Worm (Caenorhabditis elegans) whole organism, L4 larva: Measurements from ENCODE around the gene col-33.

Experiments
- F44E2.7 ChIP-seq: fragments of 200-800 bp; sonication (Bioruptor generic); IDR thresholded peaks from 2 replicates; pipeline ENCODE4 v2.1.2; 2022; ENCODE audit warnings: missing genetic modification characterization, missing compliant biosample characterization
- T26A8.4 ChIP-seq: fragments of 200-800 bp; sonication (Bioruptor generic); IDR thresholded peaks from 2 replicates; pipeline ENCODE4 v1.3.6; 2022; ENCODE audit warnings: missing genetic modification characterization, missing compliant biosample characterization
- Y5F2A.4 ChIP-seq: fragments of 200-800 bp; sonication (Bioruptor generic); optimal IDR thresholded peaks from 2 replicates; lab custom pipeline; 2018; ENCODE audit warnings: mild to moderate bottlenecking, missing genetic modification characterization, missing compliant biosample characterization
- ZK337.2 ChIP-seq: fragments of 200-800 bp; sonication (Bioruptor generic); IDR thresholded peaks from 2 replicates; pipeline ENCODE4 v1.3.6; 2022; ENCODE audit warnings: missing genetic modification reagents, missing genetic modification characterization, missing compliant biosample characterization
- attf-4 ChIP-seq: sonication (generic microtip); optimal IDR thresholded peaks from 3 replicates; lab custom pipeline; 2017; ENCODE audit warnings: missing biosample characterization, missing genetic modification characterization
- ceh-20 ChIP-seq: fragments of 200-800 bp; sonication (Bioruptor generic); IDR thresholded peaks from 2 replicates; pipeline ENCODE4 v1.3.6; 2022; ENCODE audit warnings: missing genetic modification reagents, missing genetic modification characterization, missing compliant biosample characterization
- ceh-32 ChIP-seq: sonication (generic microtip); optimal IDR thresholded peaks from 2 replicates; lab custom pipeline; 2016; ENCODE audit warnings: mild to moderate bottlenecking, missing genetic modification characterization, missing compliant biosample characterization; ENCODE audit not compliant: poor library complexity
- ceh-62 ChIP-seq: sonication (generic microtip); optimal IDR thresholded peaks from 2 replicates; lab custom pipeline; 2017; ENCODE audit warnings: missing biosample characterization, missing genetic modification characterization
- daf-16 ChIP-seq, 3 experiments: sonication (generic microtip); optimal IDR thresholded peaks; 2 replicates each; lab custom pipeline; 2016 to 2017; ENCODE audit warnings: missing genetic modification characterization in 3 of 3, missing genetic modification reagents in 3 of 3, mild to moderate bottlenecking in 2 of 3, missing compliant biosample characterization in 2 of 3, missing biosample characterization in 1 of 3, moderate library complexity in 1 of 3
- dmd-9 ChIP-seq: fragments of 200-800 bp; sonication (Bioruptor generic); IDR thresholded peaks from 2 replicates; pipeline ENCODE4 v1.3.6; 2022; ENCODE audit warnings: missing genetic modification reagents, missing genetic modification characterization, missing compliant biosample characterization
- dpl-1 ChIP-seq: fragments of 150-350 bp; optimal IDR thresholded peaks from 2 replicates; lab custom pipeline; 2014; ENCODE audit warnings: missing biosample characterization, missing genetic modification reagents, missing genetic modification characterization
- duxl-1 ChIP-seq: sonication (generic microtip); optimal IDR thresholded peaks from 2 replicates; lab custom pipeline; 2016; ENCODE audit warnings: mild to moderate bottlenecking, missing genetic modification characterization, moderate library complexity, missing compliant biosample characterization; ENCODE audit not compliant: poor library complexity
- dve-1 ChIP-seq: sonication (generic microtip); optimal IDR thresholded peaks from 2 replicates; lab custom pipeline; 2017; ENCODE audit warnings: antibody characterized with exemption, mild to moderate bottlenecking, missing genetic modification characterization, missing compliant biosample characterization; ENCODE audit not compliant: insufficient read depth
- egl-27 ChIP-seq: sonication (generic microtip); optimal IDR thresholded peaks from 3 replicates; lab custom pipeline; 2017; ENCODE audit warnings: missing biosample characterization, missing genetic modification reagents, missing genetic modification characterization
- fkh-10 ChIP-seq: fragments of 150-350 bp; optimal IDR thresholded peaks from 2 replicates; lab custom pipeline; 2014; ENCODE audit warnings: missing biosample characterization, missing genetic modification reagents, missing genetic modification characterization
- hlh-11 ChIP-seq: fragments of 200-800 bp; sonication (Bioruptor generic); optimal IDR thresholded peaks from 2 replicates; lab custom pipeline; 2018; ENCODE audit warnings: mild to moderate bottlenecking, missing genetic modification characterization, missing compliant biosample characterization
- hlh-30 ChIP-seq: sonication (generic microtip); optimal IDR thresholded peaks from 2 replicates; lab custom pipeline; 2017; ENCODE audit warnings: antibody characterized with exemption, mild to moderate bottlenecking, missing genetic modification characterization, missing compliant biosample characterization; ENCODE audit not compliant: insufficient read depth
- lim-7 ChIP-seq: fragments of 200-800 bp; sonication (Bioruptor generic); IDR thresholded peaks from 2 replicates; pipeline ENCODE4 v1.3.6; 2022; ENCODE audit warnings: missing genetic modification characterization, missing compliant biosample characterization
- lin-13 ChIP-seq: fragments of 150-350 bp; optimal IDR thresholded peaks from 2 replicates; lab custom pipeline; 2014; ENCODE audit warnings: missing biosample characterization, missing genetic modification reagents, missing genetic modification characterization
- lin-29 ChIP-seq: fragments of 200-800 bp; sonication (Bioruptor generic); IDR thresholded peaks from 2 replicates; pipeline ENCODE4 v1.3.6; 2022; ENCODE audit warnings: missing genetic modification reagents, missing genetic modification characterization, missing compliant biosample characterization
- lin-38 ChIP-seq: fragments of 200-800 bp; sonication (Bioruptor generic); IDR thresholded peaks from 2 replicates; pipeline ENCODE4 v1.3.6; 2022; ENCODE audit warnings: missing genetic modification reagents, missing genetic modification characterization, missing compliant biosample characterization
- lin-39 ChIP-seq: fragments of 150-350 bp; optimal IDR thresholded peaks from 2 replicates; lab custom pipeline; 2014; ENCODE audit warnings: missing biosample characterization, missing genetic modification reagents, missing genetic modification characterization
- lir-3 ChIP-seq: sonication (generic microtip); optimal IDR thresholded peaks from 2 replicates; lab custom pipeline; 2016; ENCODE audit warnings: mild to moderate bottlenecking, missing genetic modification characterization, missing compliant biosample characterization
- lsy-2 ChIP-seq, 2 experiments: fragments of 150-350 bp in 1 of 2; sonication (generic microtip) in 1 of 2; optimal IDR thresholded peaks; 2 replicates each; lab custom pipeline; 2014 to 2017; ENCODE audit warnings: missing biosample characterization in 2 of 2, missing genetic modification characterization in 2 of 2
- madf-5 ChIP-seq, 2 experiments: fragments of 200-800 bp; sonication (Bioruptor generic); IDR thresholded peaks; 2 replicates each; pipeline ENCODE4 v1.3.6; 2022; ENCODE audit warnings: missing compliant biosample characterization in 2 of 2, missing genetic modification characterization in 2 of 2
- mdl-1 ChIP-seq, 2 experiments: fragments of 150-350 bp in 1 of 2; sonication (generic microtip) in 1 of 2; optimal IDR thresholded peaks; 2 replicates each; lab custom pipeline; 2014 to 2017; ENCODE audit warnings: missing biosample characterization in 2 of 2, missing genetic modification characterization in 2 of 2
- mdt-29 ChIP-seq: fragments of 200-800 bp; sonication (Bioruptor generic); IDR thresholded peaks from 2 replicates; pipeline ENCODE4 v1.3.6; 2022; ENCODE audit warnings: missing genetic modification reagents, missing genetic modification characterization, missing compliant biosample characterization
- mes-2 ChIP-seq: sonication (generic microtip); optimal IDR thresholded peaks from 2 replicates; lab custom pipeline; 2016; ENCODE audit warnings: missing genotype, mild to moderate bottlenecking, missing genetic modification characterization, missing compliant biosample characterization; ENCODE audit not compliant: poor library complexity, severe bottlenecking
- mxl-2 ChIP-seq: fragments of 200-800 bp; sonication (Bioruptor generic); conservative IDR thresholded peaks from 2 replicates; pipeline ENCODE4 v1.3.6; 2022; ENCODE audit warnings: missing genetic modification reagents, missing genetic modification characterization, missing compliant biosample characterization
- nhr-10 ChIP-seq: fragments of 150-350 bp; optimal IDR thresholded peaks from 2 replicates; lab custom pipeline; 2014; ENCODE audit warnings: missing biosample characterization, missing genetic modification characterization
- nhr-11 ChIP-seq: fragments of 150-350 bp; optimal IDR thresholded peaks from 2 replicates; lab custom pipeline; 2014; ENCODE audit warnings: missing biosample characterization, missing genetic modification characterization
- nhr-25 ChIP-seq: sonication (generic microtip); optimal IDR thresholded peaks from 2 replicates; lab custom pipeline; 2017; ENCODE audit warnings: missing genetic modification characterization, mild to moderate bottlenecking, missing compliant biosample characterization, antibody characterized with exemption, moderate library complexity, borderline replicate concordance; ENCODE audit not compliant: insufficient read depth
- nhr-28 ChIP-seq: fragments of 150-350 bp; optimal IDR thresholded peaks from 2 replicates; lab custom pipeline; 2014; ENCODE audit warnings: missing biosample characterization, missing genetic modification characterization
- nhr-41 ChIP-seq: fragments of 200-800 bp; sonication (Bioruptor generic); IDR thresholded peaks from 2 replicates; pipeline ENCODE4 v1.3.6; 2022; ENCODE audit warnings: missing genetic modification reagents, missing genetic modification characterization, missing compliant biosample characterization
- nhr-76 ChIP-seq: fragments of 150-350 bp; optimal IDR thresholded peaks from 2 replicates; lab custom pipeline; 2014; ENCODE audit warnings: missing biosample characterization, missing genetic modification characterization
- nhr-77 ChIP-seq: fragments of 150-350 bp; optimal IDR thresholded peaks from 2 replicates; lab custom pipeline; 2014; ENCODE audit warnings: missing biosample characterization, missing genetic modification characterization
- pqm-1 ChIP-seq: sonication (generic microtip); optimal IDR thresholded peaks from 2 replicates; lab custom pipeline; 2017; ENCODE audit warnings: missing biosample characterization, missing genetic modification characterization
- rbr-2 ChIP-seq: sonication (generic microtip); optimal IDR thresholded peaks from 2 replicates; lab custom pipeline; 2016; ENCODE audit warnings: missing genotype, missing genetic modification characterization, missing compliant biosample characterization
- sdz-12 ChIP-seq: fragments of 200-800 bp; sonication (Bioruptor generic); optimal IDR thresholded peaks from 2 replicates; lab custom pipeline; 2018; ENCODE audit warnings: mild to moderate bottlenecking, missing genetic modification characterization, missing compliant biosample characterization
- skn-1 ChIP-seq: fragments of 150-350 bp; optimal IDR thresholded peaks from 2 replicates; lab custom pipeline; 2014; ENCODE audit warnings: missing biosample characterization, missing genetic modification characterization
- tag-97 ChIP-seq: fragments of 200-800 bp; sonication (Bioruptor generic); IDR thresholded peaks from 2 replicates; pipeline ENCODE4 v1.3.6; 2022; ENCODE audit warnings: missing genetic modification characterization, missing compliant biosample characterization
- unc-62 ChIP-seq, 3 experiments: fragments of 150-350 bp in 1 of 3; sonication (generic microtip); optimal IDR thresholded peaks in 2 of 3; peaks in 1 of 3; 1 replicate in 1 of 3; 2 replicates in 2 of 3; lab custom pipeline; 2014 to 2017; ENCODE audit warnings: missing biosample characterization in 3 of 3, missing genetic modification characterization in 3 of 3, missing genetic modification reagents in 3 of 3, missing genotype in 1 of 3
- vab-7 ChIP-seq: fragments of 200-800 bp; sonication (Bioruptor generic); IDR thresholded peaks from 2 replicates; pipeline ENCODE4 v1.3.6; 2022; ENCODE audit warnings: missing genetic modification reagents, missing genetic modification characterization, missing compliant biosample characterization
- zag-1 ChIP-seq: fragments of 150-350 bp; optimal IDR thresholded peaks from 2 replicates; lab custom pipeline; 2014; ENCODE audit warnings: missing biosample characterization, missing genetic modification characterization
- zfp-2 ChIP-seq: sonication (generic microtip); optimal IDR thresholded peaks from 2 replicates; lab custom pipeline; 2016; ENCODE audit warnings: mild to moderate bottlenecking, missing genetic modification characterization, missing compliant biosample characterization
- zfp-3 ChIP-seq: fragments of 200-800 bp; sonication (Bioruptor generic); conservative IDR thresholded peaks from 2 replicates; pipeline ENCODE4 v1.3.6; 2022; ENCODE audit warnings: missing genetic modification reagents, missing genetic modification characterization, missing compliant biosample characterization
- ztf-11 ChIP-seq: fragments of 150-350 bp; optimal IDR thresholded peaks from 2 replicates; lab custom pipeline; 2014; ENCODE audit warnings: missing biosample characterization, missing genetic modification characterization
- ztf-7 ChIP-seq: fragments of 150-350 bp; optimal IDR thresholded peaks from 2 replicates; lab custom pipeline; 2014; ENCODE audit warnings: missing biosample characterization, missing genetic modification characterization

The col-33 gene

DNA sequence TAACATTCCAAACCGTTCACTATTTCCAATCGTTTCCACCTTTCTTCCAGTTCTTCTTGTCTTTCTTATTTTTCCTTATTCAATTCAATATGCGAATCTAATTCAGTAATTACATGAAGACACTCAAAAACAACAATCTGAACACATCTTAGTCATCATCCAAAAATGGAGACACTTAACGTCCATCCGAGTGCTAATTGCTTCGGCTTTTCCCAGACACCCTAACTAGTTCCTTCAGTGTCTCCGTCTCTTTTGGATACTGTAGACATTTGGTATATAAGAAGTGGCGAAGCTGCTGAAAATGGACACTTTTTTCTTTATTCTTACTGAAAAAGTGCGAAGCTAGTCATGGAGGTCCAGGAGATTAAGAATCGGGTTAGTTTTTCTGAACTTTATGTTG lies at the start of gene col-33:
Gene col-33, plus strand, starts transcription at position 301 of the 400 bp plus-strand sequence.
- no peak for TF ChIP-seq Y5F2A.4 (GFP tag; lab: Kevin White, UChicago)
- no peak for TF ChIP-seq attf-4

- TF ChIP-seq nhr-10 (tag; lab: Kevin White, UChicago) (peak; percentile 60), nhr-41 (no peak), madf-5 (GFP tag; IDR thresholded peaks at IDR 0.05; lab: Robert Waterston, UW) (no peak), hlh-30 (tag; lab: Kevin White, UChicago) (peak; percentile 91), unc-62 (GFP tag; optimal IDR thresholded peaks at IDR 0.05 in 1 of 2; lab: Kevin White, UChicago) (peak in 1 of 2 experiments; percentile 96), unc-62 (tag; optimal IDR thresholded peaks at IDR 0.05; lab: Kevin White, UChicago) (no peak), nhr-28 (tag; lab: Kevin White, UChicago) (peak; percentile 90), skn-1 (tag; lab: Kevin White, UChicago) (no peak), zfp-3 (GFP tag; lab: Robert Waterston, UW) (no peak), ZK337.2 (GFP tag; lab: Robert Waterston, UW) (no peak), F44E2.7 (GFP tag; lab: Robert Waterston, UW) (no peak), mdl-1 (tag; optimal IDR thresholded peaks at IDR 0.05; lab: Kevin White, UChicago) (peak; percentile 19 to 90), vab-7 (GFP tag; lab: Robert Waterston, UW) (no peak), dmd-9 (GFP tag; lab: Robert Waterston, UW) (no peak), duxl-1 (tag; lab: Kevin White, UChicago) (peak; percentile 18), nhr-76 (tag; lab: Kevin White, UChicago) (no peak), lin-38 (GFP tag; lab: Robert Waterston, UW) (0 out of 2 replicates have a peak, but pooled peaks have one; percentile 33), ztf-11 (tag; lab: Kevin White, UChicago) (no peak), dve-1 (peak; percentile 82), lim-7 (GFP tag; lab: Robert Waterston, UW) (no peak), tag-97 (0 out of 2 replicates have a peak, but pooled peaks have one; percentile 44), ceh-20 (GFP tag; lab: Robert Waterston, UW) (no peak), mdt-29 (GFP tag; lab: Robert Waterston, UW) (no peak), egl-27 (tag; lab: Kevin White, UChicago) (no peak), mxl-2 (GFP tag; lab: Robert Waterston, UW) (no peak), hlh-11 (peak; percentile 80), lin-29 (GFP tag; lab: Robert Waterston, UW) (no peak), lsy-2 (tag; optimal IDR thresholded peaks at IDR 0.05; lab: Kevin White, UChicago) (peak; percentile 47 to 78), rbr-2 (tag; lab: Kevin White, UChicago) (peak; percentile 46), nhr-25 (tag; lab: Kevin White, UChicago) (no peak), zag-1 (tag; lab: Kevin White, UChicago) (no peak), ztf-7 (no peak), mes-2 (tag; lab: Kevin White, UChicago) (peak; percentile 35), lin-39 (tag; lab: Kevin White, UChicago) (no peak), nhr-77 (no peak), ceh-32 (tag; lab: Kevin White, UChicago) (no peak), zfp-2 (no peak), dpl-1 (GFP tag; lab: Kevin White, UChicago) (peak; percentile 36), fkh-10 (peak; percentile 28), lir-3 (tag; lab: Kevin White, UChicago) (no peak), pqm-1 (no peak), T26A8.4 (GFP tag; lab: Robert Waterston, UW) (no peak), lin-13 (peak; percentile 9), nhr-11 (peak; percentile 28), ceh-62 (no peak), sdz-12 (GFP tag; lab: Kevin White, UChicago) (no peak), daf-16 (GFP tag; optimal IDR thresholded peaks at IDR 0.05; lab: Kevin White, UChicago) (no peak), daf-16 (tag; optimal IDR thresholded peaks at IDR 0.05; lab: Kevin White, UChicago) (peak; percentile 88)
These were observed 47.7 kb upstream of the col-33 start for ce11 chrIV:4215349-4215748.
